Worm (Caenorhabditis elegans): Measurements from ENCODE around the gene nspd-4.

Gene nspd-4

ce11 chrII:4806261-4806660 is 36.1 kb upstream of the nspd-4 start:
- TF ChIP-seq mel-28 (tag; optimal IDR thresholded peaks at IDR 0.05; ENCODE audit: borderline replicate concordance) (no peak), unc-130 (GFP tag; optimal IDR thresholded peaks at IDR 0.05) (no peak), sptf-2 (GFP tag; optimal IDR thresholded peaks at IDR 0.05) (no peak), dox-1 (GFP tag; IDR thresholded peaks at IDR 0.05) (no peak), Y67H2A.10 (GFP tag; conservative IDR thresholded peaks at IDR 0.05) (no peak), snpc-1.3 (tag; optimal IDR thresholded peaks at IDR 0.05; ENCODE audit: insufficient read depth) (no peak), unc-62 (GFP tag; optimal IDR thresholded peaks at IDR 0.05) (no peak), aptf-2 (GFP tag; conservative IDR thresholded peaks at IDR 0.05) (no peak), ztf-6 (GFP tag; IDR thresholded peaks at IDR 0.05) (no peak), pha-4 (tag; optimal IDR thresholded peaks at IDR 0.05) (no peak), B0261.1 (tag; optimal IDR thresholded peaks at IDR 0.05) (no peak), attf-3 (GFP tag; conservative IDR thresholded peaks at IDR 0.05) (no peak), F22D6.2 (tag; optimal IDR thresholded peaks at IDR 0.05) (no peak), Y56A3A.18 (GFP tag; IDR thresholded peaks at IDR 0.05) (no peak), akir-1 (GFP tag; optimal IDR thresholded peaks at IDR 0.05) (no peak), rpc-1 (optimal IDR thresholded peaks at IDR 0.05) (no peak), rpc-1 (tag; optimal IDR thresholded peaks at IDR 0.05) (no peak), let-526 (GFP tag; IDR thresholded peaks at IDR 0.05) (no peak), K12H6.12 (tag; optimal IDR thresholded peaks at IDR 0.05) (no peak), egrh-3 (GFP tag; IDR thresholded peaks at IDR 0.05) (no peak)

- no peak for TF ChIP-seq C06A6.2 (GFP tag; conservative IDR thresholded peaks at IDR 0.05)
- no peak for TF ChIP-seq tbp1 (GFP tag; optimal IDR thresholded peaks at IDR 0.05)
- TF ChIP-seq egl-44 (GFP tag; IDR thresholded peaks at IDR 0.05), result no peak
- no peak for TF ChIP-seq hmg-20 (GFP tag; IDR thresholded peaks at IDR 0.05)
- TF ChIP-seq ceh-100 (GFP tag; IDR thresholded peaks at IDR 0.05), result no peak
- TF ChIP-seq T26A5.8 (tag; optimal IDR thresholded peaks at IDR 0.05), result no peak
- TF ChIP-seq nhr-120 (GFP tag; IDR thresholded peaks at IDR 0.05), result no peak
- no peak for TF ChIP-seq gei-17 (GFP tag; optimal IDR thresholded peaks at IDR 0.05)
- no peak for TF ChIP-seq lsy-27 (tag; optimal IDR thresholded peaks at IDR 0.05; ENCODE audit: borderline replicate concordance, insufficient read depth)
- TF ChIP-seq ztf-3 (GFP tag; optimal IDR thresholded peaks at IDR 0.05), result no peak
- TF ChIP-seq efl-1 (GFP tag; optimal IDR thresholded peaks at IDR 0.05), result no peak
- TF ChIP-seq unc-130 (GFP tag; optimal IDR thresholded peaks at IDR 0.05), result no peak
- no peak for TF ChIP-seq madf-3 (GFP tag; IDR thresholded peaks at IDR 0.05)
- TF ChIP-seq hsf-1 (GFP tag; IDR thresholded peaks at IDR 0.05), result no peak
- no peak for TF ChIP-seq nhr-80 (tag; optimal IDR thresholded peaks at IDR 0.05)
- no peak for TF ChIP-seq hlh-26 (GFP tag; conservative IDR thresholded peaks at IDR 0.05)
- no peak for TF ChIP-seq attf-3 (GFP tag; conservative IDR thresholded peaks at IDR 0.05)
Observed at ce11 chrII:4806726-4807125, 35.7 kb upstream of the nspd-4 start.

ce11 chrII:4811986-4812385 is 30.4 kb upstream of the nspd-4 start, which contains the start of gene rig-6:
Gene rig-6 (minus strand): TSS chrII:4812086.
- TF ChIP-seq F39B2.1 (GFP tag; IDR thresholded peaks at IDR 0.05), result no peak
- TF ChIP-seq let-607 (tag; optimal IDR thresholded peaks at IDR 0.05), result no peak
- no peak for TF ChIP-seq lin-54 (GFP tag; optimal IDR thresholded peaks at IDR 0.05)
- TF ChIP-seq snpc-4 (GFP tag; optimal IDR thresholded peaks at IDR 0.05), result no peak
- TF ChIP-seq snpc-4 (tag; optimal IDR thresholded peaks at IDR 0.05), result no peak
- TF ChIP-seq nfyb-1 (GFP tag; IDR thresholded peaks at IDR 0.05), result no peak
- TF ChIP-seq F23B12.7 (tag; optimal IDR thresholded peaks at IDR 0.05; ENCODE audit: insufficient read depth), result no peak
- TF ChIP-seq mcd-1 (GFP tag; IDR thresholded peaks at IDR 0.05), result no peak
- no peak for TF ChIP-seq pha-4 (tag; optimal IDR thresholded peaks at IDR 0.05)
